Fruit fly (Drosophila melanogaster) whole organism, embryonic: ENCODE measurements around the gene NijB.

Source experiments
- Ada2b ChIP-seq: fragments of 200-800 bp; sonication (Bioruptor generic); IDR thresholded peaks from 2 replicates; pipeline ENCODE4 v1.3.6; 2022; ENCODE audit warnings: missing biosample characterization, missing genetic modification characterization
- Atf6 ChIP-seq: fragments of 200-800 bp; sonication (Bioruptor generic); IDR thresholded peaks from 2 replicates; pipeline ENCODE4 v1.3.6; 2022; ENCODE audit warnings: missing biosample characterization, missing genetic modification characterization
- CG11504 ChIP-seq: fragments of 200-800 bp; sonication (Bioruptor generic); optimal IDR thresholded peaks from 3 replicates; lab custom pipeline; 2019; ENCODE audit warnings: missing biosample characterization, mild to moderate bottlenecking, missing genetic modification characterization, moderate library complexity
- CG11723 ChIP-seq: fragments of 200-800 bp; sonication (Bioruptor generic); optimal IDR thresholded peaks from 2 replicates; lab custom pipeline; 2017; ENCODE audit warnings: missing biosample characterization, mild to moderate bottlenecking, missing genetic modification characterization
- CG12659 ChIP-seq: fragments of 200-800 bp; sonication (Bioruptor generic); optimal IDR thresholded peaks from 3 replicates; lab custom pipeline; 2017; ENCODE audit warnings: mild to moderate bottlenecking, missing biosample characterization, missing genetic modification reagents, missing genetic modification characterization
- CG13424 ChIP-seq: fragments of 200-800 bp; sonication (Bioruptor generic); optimal IDR thresholded peaks from 2 replicates; lab custom pipeline; 2019; ENCODE audit warnings: missing biosample characterization, mild to moderate bottlenecking, missing genetic modification characterization, moderate library complexity
- CG13624 ChIP-seq: fragments of 200-800 bp; sonication (Bioruptor generic); optimal IDR thresholded peaks from 2 replicates; lab custom pipeline; 2016; ENCODE audit warnings: missing biosample characterization, missing genetic modification characterization
- CG14014 ChIP-seq: fragments of 200-800 bp; sonication (Bioruptor generic); IDR thresholded peaks from 2 replicates; pipeline ENCODE4 v1.3.6; 2022; ENCODE audit warnings: missing biosample characterization, missing genetic modification characterization
- CG1529 ChIP-seq: fragments of 200-800 bp; sonication (Bioruptor generic); optimal IDR thresholded peaks from 3 replicates; lab custom pipeline; 2018; ENCODE audit warnings: missing biosample characterization, missing genetic modification characterization
- CG15601 ChIP-seq: fragments of 200-800 bp; sonication (Bioruptor generic); optimal IDR thresholded peaks from 3 replicates; lab custom pipeline; 2019; ENCODE audit warnings: missing biosample characterization, mild to moderate bottlenecking, missing genetic modification characterization, moderate library complexity
- CG16779 ChIP-seq: fragments of 200-800 bp; sonication (Bioruptor generic); IDR thresholded peaks from 2 replicates; pipeline ENCODE4 v1.3.6; 2022; ENCODE audit warnings: missing biosample characterization, missing genetic modification characterization
- CG17612 ChIP-seq: fragments of 200-800 bp; sonication (Bioruptor generic); IDR thresholded peaks from 2 replicates; pipeline ENCODE4 v1.3.6; 2022; ENCODE audit warnings: missing biosample characterization, missing genetic modification characterization
- CG17829 ChIP-seq: fragments of 200-800 bp; optimal IDR thresholded peaks from 2 replicates; lab custom pipeline; 2019; ENCODE audit warnings: missing biosample characterization, mild to moderate bottlenecking, missing genetic modification characterization, moderate library complexity
- CG18011 ChIP-seq: fragments of 200-800 bp; sonication (Bioruptor generic); optimal IDR thresholded peaks from 2 replicates; lab custom pipeline; 2017; ENCODE audit warnings: missing biosample characterization, missing genetic modification characterization, mild to moderate bottlenecking, moderate library complexity, missing genotype
- CG18262 ChIP-seq: fragments of 200-800 bp; optimal IDR thresholded peaks from 3 replicates; lab custom pipeline; 2019; ENCODE audit warnings: missing biosample characterization, mild to moderate bottlenecking, missing genetic modification characterization, moderate library complexity
- CG33557 ChIP-seq: fragments of 200-800 bp; sonication (Bioruptor generic); optimal IDR thresholded peaks from 2 replicates; lab custom pipeline; 2019; ENCODE audit warnings: missing biosample characterization, mild to moderate bottlenecking, missing genetic modification characterization, moderate library complexity
- CG7372 ChIP-seq: fragments of 200-800 bp; sonication (Bioruptor generic); IDR thresholded peaks from 2 replicates; pipeline ENCODE4 v1.3.6; 2022; ENCODE audit warnings: missing biosample characterization, missing genetic modification characterization
- CG7928 ChIP-seq: fragments of 200-800 bp; sonication (Bioruptor generic); optimal IDR thresholded peaks from 2 replicates; lab custom pipeline; 2017; ENCODE audit warnings: missing biosample characterization, mild to moderate bottlenecking, missing genetic modification characterization
- CG7963 ChIP-seq: fragments of 200-800 bp; sonication (Bioruptor generic); IDR thresholded peaks from 3 replicates; pipeline ENCODE4 v1.3.6; 2022; ENCODE audit warnings: missing biosample characterization, missing genetic modification characterization; ENCODE audit not compliant: partially characterized antibody
- E2f2 ChIP-seq: fragments of 200-800 bp; sonication (Bioruptor generic); IDR thresholded peaks from 2 replicates; pipeline ENCODE4 v1.3.6; 2022; ENCODE audit warnings: missing biosample characterization, missing genetic modification characterization
- Ets65A ChIP-seq: fragments of 200-800 bp; sonication (Bioruptor generic); peaks from one replicate; lab custom pipeline; 2016; ENCODE audit warnings: missing biosample characterization, missing genetic modification characterization
- HLH54F ChIP-seq: fragments of 200-800 bp; sonication (Bioruptor generic); optimal IDR thresholded peaks from 3 replicates; lab custom pipeline; 2016; ENCODE audit warnings: missing biosample characterization, missing genetic modification characterization
- Max ChIP-seq: fragments of 200-800 bp; sonication (Bioruptor generic); optimal IDR thresholded peaks from 2 replicates; lab custom pipeline; 2016; ENCODE audit warnings: missing biosample characterization, mild to moderate bottlenecking, missing genetic modification characterization
- Meics ChIP-seq: fragments of 200-800 bp; sonication (Bioruptor generic); optimal IDR thresholded peaks from 2 replicates; lab custom pipeline; 2017; ENCODE audit warnings: missing biosample characterization, mild to moderate bottlenecking, missing genetic modification characterization
- Myb ChIP-seq: fragments of 200-800 bp; sonication (Bioruptor generic); optimal IDR thresholded peaks from 2 replicates; lab custom pipeline; 2016; ENCODE audit warnings: missing biosample characterization, missing genetic modification characterization
- NC2β ChIP-seq: fragments of 200-800 bp; sonication (Bioruptor generic); optimal IDR thresholded peaks from 2 replicates; lab custom pipeline; 2016; ENCODE audit warnings: missing biosample characterization, missing genetic modification characterization
- NFAT ChIP-seq: fragments of 200-800 bp; sonication (Bioruptor generic); IDR thresholded peaks from 2 replicates; pipeline ENCODE4 v1.3.6; 2022; ENCODE audit warnings: missing biosample characterization, missing genetic modification characterization
- Pdp1 ChIP-seq, 2 experiments: fragments of 200-800 bp; sonication (Bioruptor generic); optimal IDR thresholded peaks; 3 replicates each; lab custom pipeline; 2016; ENCODE audit warnings: missing biosample characterization in 2 of 2, missing genetic modification characterization in 2 of 2, mild to moderate bottlenecking in 1 of 2, moderate library complexity in 1 of 2
- Poxn ChIP-seq: fragments of 200-800 bp; sonication (Bioruptor generic); IDR thresholded peaks from 2 replicates; pipeline ENCODE4 v1.3.6; 2022; ENCODE audit warnings: missing biosample characterization, missing genetic modification characterization
- Side ChIP-seq: fragments of 200-800 bp; sonication (Bioruptor generic); optimal IDR thresholded peaks from 2 replicates; lab custom pipeline; 2016; ENCODE audit warnings: missing biosample characterization, missing genetic modification characterization
- Ssrp ChIP-seq: fragments of 200-800 bp; sonication (Bioruptor generic); optimal IDR thresholded peaks from 2 replicates; lab custom pipeline; 2018; ENCODE audit warnings: missing biosample characterization, mild to moderate bottlenecking, missing genetic modification characterization, moderate library complexity
- Stat92E ChIP-seq, 3 experiments: fragments of >200 bp in 2 of 3; fragments of 200-800 bp in 1 of 3; sonication (Bioruptor generic) in 1 of 3; optimal IDR thresholded peaks; 2 replicates each; lab custom pipeline; 2017 to 2019; ENCODE audit warnings: missing biosample characterization in 3 of 3, missing genetic modification characterization in 3 of 3, mild to moderate bottlenecking in 1 of 3, moderate library complexity in 1 of 3
- Taf1 ChIP-seq: fragments of 200-800 bp; sonication (Bioruptor generic); IDR thresholded peaks from 2 replicates; pipeline ENCODE4 v1.3.6; 2022; ENCODE audit warnings: missing biosample characterization, missing genetic modification characterization
- Vsx1 ChIP-seq: fragments of 200-800 bp; sonication (Bioruptor generic); optimal IDR thresholded peaks from 2 replicates; lab custom pipeline; 2017; ENCODE audit warnings: missing biosample characterization, mild to moderate bottlenecking, missing genetic modification characterization, missing genetic modification reagents
- ab ChIP-seq: fragments of 200-800 bp; sonication (Bioruptor generic); optimal IDR thresholded peaks from 2 replicates; lab custom pipeline; 2016; ENCODE audit warnings: missing biosample characterization, missing genetic modification characterization
- al ChIP-seq: fragments of 200-800 bp; sonication (Bioruptor generic); IDR thresholded peaks from 2 replicates; pipeline ENCODE4 v1.3.6; 2022; ENCODE audit warnings: missing biosample characterization, missing genetic modification characterization
- bab2 ChIP-seq: fragments of 200-800 bp; sonication (Bioruptor generic); optimal IDR thresholded peaks from 2 replicates; lab custom pipeline; 2016; ENCODE audit warnings: missing biosample characterization, missing genetic modification characterization
- bcd ChIP-seq: fragments of 200-800 bp; sonication (Bioruptor generic); optimal IDR thresholded peaks from 2 replicates; lab custom pipeline; 2017; ENCODE audit warnings: missing biosample characterization, mild to moderate bottlenecking, missing genetic modification characterization
- eyg ChIP-seq: fragments of 200-800 bp; sonication (Bioruptor generic); optimal IDR thresholded peaks from 3 replicates; lab custom pipeline; 2016; ENCODE audit warnings: missing biosample characterization, missing genetic modification characterization
- fd102C ChIP-seq: fragments of 200-800 bp; sonication (Bioruptor generic); optimal IDR thresholded peaks from 2 replicates; lab custom pipeline; 2018; ENCODE audit warnings: missing biosample characterization, mild to moderate bottlenecking, missing genetic modification characterization, moderate library complexity
- ham ChIP-seq: fragments of 200-800 bp; sonication (Bioruptor generic); IDR thresholded peaks from 2 replicates; pipeline ENCODE4 v1.3.6; 2022; ENCODE audit warnings: missing biosample characterization, missing genetic modification characterization
- lab ChIP-seq: fragments of 200-800 bp; sonication (Bioruptor generic); optimal IDR thresholded peaks from 3 replicates; lab custom pipeline; 2017; ENCODE audit warnings: missing biosample characterization, missing genetic modification characterization, mild to moderate bottlenecking, moderate library complexity, missing genetic modification reagents
- mirr ChIP-seq: fragments of 200-800 bp; sonication (Bioruptor generic); optimal IDR thresholded peaks from 3 replicates; lab custom pipeline; 2018; ENCODE audit warnings: missing biosample characterization, mild to moderate bottlenecking, missing genetic modification characterization
- nerfin-2 ChIP-seq: fragments of 200-800 bp; sonication (Bioruptor generic); IDR thresholded peaks from 2 replicates; pipeline ENCODE4 v1.3.6; 2022; ENCODE audit warnings: missing biosample characterization, missing genetic modification characterization; ENCODE audit not compliant: partially characterized antibody
- pfk ChIP-seq: fragments of 200-800 bp; sonication (Bioruptor generic); optimal IDR thresholded peaks from 2 replicates; lab custom pipeline; 2018; ENCODE audit warnings: missing biosample characterization, mild to moderate bottlenecking, missing genetic modification characterization, moderate library complexity
- ranshi ChIP-seq: fragments of 200-800 bp; sonication (Bioruptor generic); IDR thresholded peaks from 2 replicates; pipeline ENCODE4 v1.3.6; 2022; ENCODE audit warnings: missing biosample characterization, missing genetic modification characterization
- sd ChIP-seq: fragments of 200-800 bp; sonication (Bioruptor generic); optimal IDR thresholded peaks from 3 replicates; lab custom pipeline; 2018; ENCODE audit warnings: missing biosample characterization, mild to moderate bottlenecking, missing genetic modification characterization, moderate library complexity
- so ChIP-seq: fragments of 200-800 bp; sonication (Bioruptor generic); IDR thresholded peaks from 3 replicates; pipeline ENCODE4 v1.3.6; 2022; ENCODE audit warnings: missing biosample characterization, missing genetic modification characterization
- tgo ChIP-seq: fragments of 200-800 bp; sonication (Bioruptor generic); IDR thresholded peaks from 3 replicates; pipeline ENCODE4 v1.3.6; 2022; ENCODE audit warnings: missing biosample characterization, missing genetic modification characterization
- wor ChIP-seq: fragments of 200-800 bp; sonication (Bioruptor generic); IDR thresholded peaks from 2 replicates; pipeline ENCODE4 v1.3.6; 2022; ENCODE audit warnings: missing biosample characterization, missing genetic modification characterization

The NijB gene

dm6 chr3L:18901411-18901810 lies 9.2 kb downstream of the NijB start, which contains the start of the genes arx and CG6843 (continued):
- no peak for TF ChIP-seq tgo (GFP tag; lab: Robert Waterston, UW)
- TF ChIP-seq fd102C (GFP tag; lab: Kevin White, UChicago), result no peak
- TF ChIP-seq wor (GFP tag; lab: Robert Waterston, UW), result no peak
- TF ChIP-seq Side (GFP tag; lab: Kevin White, UChicago), result no peak
- TF ChIP-seq eyg (GFP tag; lab: Kevin White, UChicago), result no peak
- no peak for TF ChIP-seq HLH54F (GFP tag; lab: Kevin White, UChicago)
- TF ChIP-seq E2f2, result peak; percentile 70
- no peak for TF ChIP-seq mirr (GFP tag; lab: Kevin White, UChicago)
- no peak for TF ChIP-seq NFAT (GFP tag; lab: Robert Waterston, UW)
- TF ChIP-seq CG17612, result no peak
- no peak for TF ChIP-seq Ssrp
- TF ChIP-seq bab2, result no peak
- TF ChIP-seq al (GFP tag; lab: Robert Waterston, UW), result no peak
- TF ChIP-seq Atf6 (GFP tag; lab: Robert Waterston, UW), result no peak
- TF ChIP-seq nerfin-2 (GFP tag; lab: Robert Waterston, UW), result peak; percentile 88
- TF ChIP-seq CG17829 (tag; lab: Kevin White, UChicago), result peak; percentile 23
- TF ChIP-seq CG13624, result no peak
- no peak for TF ChIP-seq Max (GFP tag; lab: Kevin White, UChicago)
- no peak for TF ChIP-seq ranshi (GFP tag; lab: Robert Waterston, UW)
- TF ChIP-seq pfk, result no peak
- no peak for TF ChIP-seq Poxn (GFP tag; lab: Robert Waterston, UW)
- TF ChIP-seq Taf1 (GFP tag; lab: Robert Waterston, UW), result no peak
- TF ChIP-seq CG1529, result no peak
- TF ChIP-seq lab, result no peak
- TF ChIP-seq CG7928 (GFP tag; lab: Kevin White, UChicago), result peak; percentile 9
- TF ChIP-seq Pdp1 (GFP tag; optimal IDR thresholded peaks at IDR 0.05; lab: Kevin White, UChicago), result no peak
- peak in 1 of 3 experiments; percentile 27 for TF ChIP-seq Stat92E (GFP tag; optimal IDR thresholded peaks at IDR 0.05; lab: Kevin White, UChicago)
- no peak for TF ChIP-seq sd (tag; lab: Kevin White, UChicago)
- TF ChIP-seq CG16779 (GFP tag; lab: Robert Waterston, UW), result no peak
- TF ChIP-seq CG11723, result no peak
- TF ChIP-seq NC2β (GFP tag; lab: Kevin White, UChicago), result no peak
- TF ChIP-seq so (GFP tag; lab: Robert Waterston, UW), result peak; percentile 78; the same call in 1 of the 3 replicates
- TF ChIP-seq CG7963 (GFP tag; lab: Robert Waterston, UW), result peak; percentile 88
- TF ChIP-seq Meics (GFP tag; lab: Kevin White, UChicago), result no peak
- no peak for TF ChIP-seq Vsx1
- no peak for TF ChIP-seq Ada2b (GFP tag; lab: Robert Waterston, UW)
- TF ChIP-seq ab (GFP tag; lab: Kevin White, UChicago), result no peak
- no peak for TF ChIP-seq ham (GFP tag; lab: Robert Waterston, UW)
- no peak for TF ChIP-seq bcd (GFP tag; lab: Kevin White, UChicago)
- TF ChIP-seq CG15601 (tag; lab: Kevin White, UChicago), result no peak
- TF ChIP-seq CG33557 (GFP tag; lab: Kevin White, UChicago), result no peak
- TF ChIP-seq CG18011 (GFP tag; lab: Kevin White, UChicago), result no peak
- TF ChIP-seq CG12659 (GFP tag; lab: Kevin White, UChicago), result peak; percentile 72
- TF ChIP-seq CG7372 (GFP tag; lab: Robert Waterston, UW), result no peak
- no peak for TF ChIP-seq CG11504 (tag; lab: Kevin White, UChicago)
- TF ChIP-seq CG18262 (tag; lab: Kevin White, UChicago), result no peak
- no peak for TF ChIP-seq Ets65A (GFP tag; lab: Kevin White, UChicago)
- no peak for TF ChIP-seq CG14014 (GFP tag; lab: Robert Waterston, UW)
- no peak for TF ChIP-seq CG13424
- TF ChIP-seq Myb, result peak; percentile 40
